Worm (Caenorhabditis elegans): ENCODE data around the gene sra-9.

- TF ChIP-seq lsy-2 (tag; optimal IDR thresholded peaks at IDR 0.05) (no peak), unc-62 (GFP tag; optimal IDR thresholded peaks at IDR 0.05) (no peak), skn-1 (tag; optimal IDR thresholded peaks at IDR 0.05) (no peak), F13H6.1 (tag; optimal IDR thresholded peaks at IDR 0.05) (no peak)
Observed at ce11 chrII:9540723-9541122, 8.6 kb downstream of the sra-9 start, which contains the start of gene sra-3.

All from whole organism, L2 larva.